Fruit fly (Drosophila melanogaster) whole organism, embryonic: ENCODE measurements around the gene GC.

Source experiments
- CG10267 ChIP-seq: fragments of 200-800 bp; sonication (Bioruptor generic); optimal IDR thresholded peaks from 2 replicates; lab custom pipeline; 2018; ENCODE audit warnings: missing biosample characterization, mild to moderate bottlenecking, missing genetic modification characterization, moderate library complexity
- CG14441 ChIP-seq: fragments of 200-800 bp; sonication (Bioruptor generic); IDR thresholded peaks from 2 replicates; pipeline ENCODE4 v1.3.6; 2022; ENCODE audit warnings: missing biosample characterization, missing genetic modification characterization
- CG15479 ChIP-seq: fragments of 200-800 bp; sonication (Bioruptor generic); optimal IDR thresholded peaks from 3 replicates; lab custom pipeline; 2019; ENCODE audit warnings: missing biosample characterization, mild to moderate bottlenecking, missing genetic modification characterization, moderate library complexity
- CG17328 ChIP-seq: fragments of 200-800 bp; sonication (Bioruptor generic); IDR thresholded peaks from 2 replicates; pipeline ENCODE4 v1.3.6; 2022; ENCODE audit warnings: missing biosample characterization, missing genetic modification characterization
- CG18599 ChIP-seq: fragments of 200-800 bp; sonication (Bioruptor generic); optimal IDR thresholded peaks from 3 replicates; lab custom pipeline; 2017; ENCODE audit warnings: missing biosample characterization, missing genetic modification characterization, mild to moderate bottlenecking, moderate library complexity, missing genetic modification reagents
- CG2116 ChIP-seq: fragments of 200-800 bp; sonication (Bioruptor generic); optimal IDR thresholded peaks from 3 replicates; lab custom pipeline; 2018; ENCODE audit warnings: missing biosample characterization, mild to moderate bottlenecking, missing genetic modification characterization
- CG2712 ChIP-seq: fragments of 200-800 bp; optimal IDR thresholded peaks from 3 replicates; lab custom pipeline; 2019; ENCODE audit warnings: missing biosample characterization, mild to moderate bottlenecking, missing genetic modification characterization, moderate library complexity
- CG32767 ChIP-seq: fragments of 200-800 bp; sonication (Bioruptor generic); IDR thresholded peaks from 2 replicates; pipeline ENCODE4 v1.3.6; 2022; ENCODE audit warnings: missing biosample characterization, missing genetic modification characterization
- CG3838 ChIP-seq: fragments of 200-800 bp; sonication (Bioruptor generic); optimal IDR thresholded peaks from 3 replicates; lab custom pipeline; 2016; ENCODE audit warnings: missing biosample characterization, missing genetic modification characterization
- CG4730 ChIP-seq: fragments of 200-800 bp; sonication (Bioruptor generic); IDR thresholded peaks from 2 replicates; pipeline ENCODE4 v1.3.6; 2022; ENCODE audit warnings: missing biosample characterization, missing genetic modification characterization
- CG4820 ChIP-seq: fragments of 200-800 bp; sonication (Bioruptor generic); optimal IDR thresholded peaks from 3 replicates; lab custom pipeline; 2016; ENCODE audit warnings: missing biosample characterization, missing genetic modification characterization
- CG6689 ChIP-seq: fragments of 200-800 bp; sonication (Bioruptor generic); IDR thresholded peaks from 2 replicates; pipeline ENCODE4 v1.3.6; 2022; ENCODE audit warnings: missing biosample characterization, missing genetic modification characterization
- CG8281 ChIP-seq: fragments of 200-800 bp; sonication (Bioruptor generic); optimal IDR thresholded peaks from 2 replicates; lab custom pipeline; 2018; ENCODE audit warnings: missing biosample characterization, mild to moderate bottlenecking, missing genetic modification characterization, moderate library complexity
- CG8388 ChIP-seq: fragments of 200-800 bp; sonication (Bioruptor generic); optimal IDR thresholded peaks from 2 replicates; lab custom pipeline; 2019; ENCODE audit warnings: missing biosample characterization, mild to moderate bottlenecking, missing genetic modification characterization, moderate library complexity
- CG9932 ChIP-seq: fragments of 200-800 bp; sonication (Bioruptor generic); IDR thresholded peaks from 2 replicates; pipeline ENCODE4 v1.3.6; 2022; ENCODE audit warnings: missing biosample characterization, missing genetic modification characterization
- Camta ChIP-seq: fragments of 200-800 bp; sonication (Bioruptor generic); optimal IDR thresholded peaks from 2 replicates; lab custom pipeline; 2016; ENCODE audit warnings: missing biosample characterization, missing genetic modification characterization
- CoRest ChIP-seq: fragments of 200-800 bp; sonication (Bioruptor generic); optimal IDR thresholded peaks from 3 replicates; lab custom pipeline; 2018; ENCODE audit warnings: missing biosample characterization, mild to moderate bottlenecking, missing genetic modification characterization, moderate library complexity
- Dbx ChIP-seq: fragments of 200-800 bp; sonication (Bioruptor generic); IDR thresholded peaks from 3 replicates; pipeline ENCODE4 v1.3.6; 2022; ENCODE audit warnings: missing biosample characterization, missing genetic modification characterization
- Dll ChIP-seq: fragments of 200-800 bp; sonication (Bioruptor generic); IDR thresholded peaks from 4 replicates; pipeline ENCODE4 v1.3.6; 2022; ENCODE audit warnings: missing biosample characterization, missing genetic modification characterization; ENCODE audit not compliant: partially characterized antibody
- Eip74EF ChIP-seq, 2 experiments: fragments of 200-800 bp in 1 of 2; fragments of >200 bp in 1 of 2; sonication (Bioruptor generic) in 1 of 2; optimal IDR thresholded peaks; 2 replicates each; lab custom pipeline; 2017 to 2019; ENCODE audit warnings: missing biosample characterization in 2 of 2, missing genetic modification characterization in 2 of 2, mild to moderate bottlenecking in 1 of 2, moderate library complexity in 1 of 2
- Ets97D ChIP-seq: fragments of 200-800 bp; sonication (Bioruptor generic); optimal IDR thresholded peaks from 3 replicates; lab custom pipeline; 2016; ENCODE audit warnings: missing biosample characterization, missing genetic modification characterization
- Gug ChIP-seq: fragments of 200-800 bp; sonication (Bioruptor generic); IDR thresholded peaks from 4 replicates; pipeline ENCODE4 v1.3.6; 2022; ENCODE audit warnings: missing biosample characterization, missing genetic modification characterization
- HLHmδ ChIP-seq: fragments of 200-800 bp; sonication (Bioruptor generic); optimal IDR thresholded peaks from 2 replicates; lab custom pipeline; 2018; ENCODE audit warnings: missing biosample characterization, mild to moderate bottlenecking, missing genetic modification characterization, moderate library complexity
- Hey ChIP-seq: fragments of 200-800 bp; sonication (Bioruptor generic); optimal IDR thresholded peaks from 3 replicates; lab custom pipeline; 2018; ENCODE audit warnings: missing biosample characterization, mild to moderate bottlenecking, missing genetic modification characterization
- MBD-R2 ChIP-seq: fragments of 200-800 bp; sonication (Bioruptor generic); IDR thresholded peaks from 2 replicates; pipeline ENCODE4 v1.3.6; 2022; ENCODE audit warnings: missing biosample characterization, missing genetic modification characterization
- Max ChIP-seq: fragments of 200-800 bp; sonication (Bioruptor generic); optimal IDR thresholded peaks from 2 replicates; lab custom pipeline; 2016; ENCODE audit warnings: missing biosample characterization, mild to moderate bottlenecking, missing genetic modification characterization
- Med ChIP-seq: fragments of 200-800 bp; sonication (Bioruptor generic); peaks from one replicate; lab custom pipeline; 2016; ENCODE audit warnings: missing biosample characterization, missing genetic modification characterization, mild to moderate bottlenecking, inconsistent platforms, moderate library complexity
- Myb ChIP-seq: fragments of 200-800 bp; sonication (Bioruptor generic); optimal IDR thresholded peaks from 2 replicates; lab custom pipeline; 2016; ENCODE audit warnings: missing biosample characterization, missing genetic modification characterization
- Nf-YA ChIP-seq: fragments of 200-800 bp; sonication (Bioruptor generic); IDR thresholded peaks from 2 replicates; pipeline ENCODE4 v1.3.6; 2022; ENCODE audit warnings: missing biosample characterization, missing genetic modification characterization
- Pdp1 ChIP-seq, 2 experiments: fragments of 200-800 bp; sonication (Bioruptor generic); optimal IDR thresholded peaks; 3 replicates each; lab custom pipeline; 2016; ENCODE audit warnings: missing biosample characterization in 2 of 2, missing genetic modification characterization in 2 of 2, mild to moderate bottlenecking in 1 of 2, moderate library complexity in 1 of 2
- TFAM ChIP-seq: fragments of 200-800 bp; sonication (Bioruptor generic); optimal IDR thresholded peaks from 2 replicates; lab custom pipeline; 2017; ENCODE audit warnings: missing biosample characterization, missing genetic modification characterization, inconsistent platforms
- Vsx1 ChIP-seq: fragments of 200-800 bp; sonication (Bioruptor generic); optimal IDR thresholded peaks from 2 replicates; lab custom pipeline; 2017; ENCODE audit warnings: missing biosample characterization, mild to moderate bottlenecking, missing genetic modification characterization, missing genetic modification reagents
- abd-A ChIP-seq: fragments of 200-800 bp; sonication (Bioruptor generic); optimal IDR thresholded peaks from 3 replicates; lab custom pipeline; 2019; ENCODE audit warnings: missing biosample characterization, mild to moderate bottlenecking, missing genetic modification characterization, moderate library complexity
- ap ChIP-seq: fragments of 200-800 bp; sonication (Bioruptor generic); IDR thresholded peaks from 2 replicates; pipeline ENCODE4 v1.3.6; 2022; ENCODE audit warnings: missing biosample characterization, missing genetic modification characterization
- chn ChIP-seq: fragments of 200-800 bp; sonication (Bioruptor generic); optimal IDR thresholded peaks from 2 replicates; lab custom pipeline; 2016; ENCODE audit warnings: missing biosample characterization, missing genetic modification characterization
- dimm ChIP-seq: fragments of 200-800 bp; sonication (Bioruptor generic); IDR thresholded peaks from 2 replicates; pipeline ENCODE4 v1.3.6; 2022; ENCODE audit warnings: missing biosample characterization, missing genetic modification characterization
- dmrt99B ChIP-seq: fragments of 200-800 bp; sonication (Bioruptor generic); optimal IDR thresholded peaks from 2 replicates; lab custom pipeline; 2018; ENCODE audit warnings: missing biosample characterization, mild to moderate bottlenecking, missing genetic modification characterization, moderate library complexity
- ems ChIP-seq: fragments of 200-800 bp; sonication (Bioruptor generic); optimal IDR thresholded peaks from 3 replicates; lab custom pipeline; 2016; ENCODE audit warnings: missing biosample characterization, missing genetic modification characterization
- eyg ChIP-seq: fragments of 200-800 bp; sonication (Bioruptor generic); optimal IDR thresholded peaks from 3 replicates; lab custom pipeline; 2016; ENCODE audit warnings: missing biosample characterization, missing genetic modification characterization
- gcm2 ChIP-seq: fragments of 200-800 bp; sonication (Bioruptor generic); optimal IDR thresholded peaks from 2 replicates; lab custom pipeline; 2016; ENCODE audit warnings: missing biosample characterization, missing genetic modification characterization
- hbn ChIP-seq: fragments of 200-800 bp; sonication (Bioruptor generic); IDR thresholded peaks from 2 replicates; pipeline ENCODE4 v1.3.6; 2022; ENCODE audit warnings: missing biosample characterization, missing genetic modification characterization; ENCODE audit not compliant: partially characterized antibody
- jumu ChIP-seq: fragments of 200-800 bp; sonication (Bioruptor generic); optimal IDR thresholded peaks from 3 replicates; lab custom pipeline; 2016; ENCODE audit warnings: missing biosample characterization, missing genetic modification characterization
- ken ChIP-seq: fragments of 200-800 bp; sonication (Bioruptor generic); IDR thresholded peaks from 3 replicates; pipeline ENCODE4 v1.3.6; 2022; ENCODE audit warnings: missing biosample characterization, missing genetic modification characterization
- lbe ChIP-seq: fragments of 200-800 bp; sonication (Bioruptor generic); optimal IDR thresholded peaks from 2 replicates; lab custom pipeline; 2016; ENCODE audit warnings: missing biosample characterization, mild to moderate bottlenecking, missing genetic modification characterization
- nerfin-1 ChIP-seq: fragments of 200-800 bp; sonication (Bioruptor generic); optimal IDR thresholded peaks from 3 replicates; lab custom pipeline; 2019; ENCODE audit warnings: missing biosample characterization, mild to moderate bottlenecking, missing genetic modification characterization, moderate library complexity
- pnt ChIP-seq: fragments of 200-800 bp; sonication (Bioruptor generic); optimal IDR thresholded peaks from 3 replicates; lab custom pipeline; 2016; ENCODE audit warnings: missing biosample characterization, missing genetic modification characterization
- vnd ChIP-seq: fragments of 200-800 bp; sonication (Bioruptor generic); IDR thresholded peaks from 3 replicates; pipeline ENCODE4 v1.3.6; 2022; ENCODE audit warnings: missing biosample characterization, missing genetic modification characterization; ENCODE audit not compliant: partially characterized antibody
- wek ChIP-seq: fragments of 200-800 bp; sonication (Bioruptor generic); optimal IDR thresholded peaks from 3 replicates; lab custom pipeline; 2018; ENCODE audit warnings: missing biosample characterization, mild to moderate bottlenecking, missing genetic modification characterization, moderate library complexity
- z ChIP-seq: fragments of 200-800 bp; sonication (Bioruptor generic); IDR thresholded peaks from 3 replicates; pipeline ENCODE4 v1.3.6; 2022; ENCODE audit warnings: missing biosample characterization, missing genetic modification characterization
- zfh1 ChIP-seq: fragments of 200-800 bp; sonication (Bioruptor generic); IDR thresholded peaks from 3 replicates; pipeline ENCODE4 v1.3.6; 2022; ENCODE audit warnings: missing biosample characterization, missing genetic modification characterization

Gene GC

DNA sequence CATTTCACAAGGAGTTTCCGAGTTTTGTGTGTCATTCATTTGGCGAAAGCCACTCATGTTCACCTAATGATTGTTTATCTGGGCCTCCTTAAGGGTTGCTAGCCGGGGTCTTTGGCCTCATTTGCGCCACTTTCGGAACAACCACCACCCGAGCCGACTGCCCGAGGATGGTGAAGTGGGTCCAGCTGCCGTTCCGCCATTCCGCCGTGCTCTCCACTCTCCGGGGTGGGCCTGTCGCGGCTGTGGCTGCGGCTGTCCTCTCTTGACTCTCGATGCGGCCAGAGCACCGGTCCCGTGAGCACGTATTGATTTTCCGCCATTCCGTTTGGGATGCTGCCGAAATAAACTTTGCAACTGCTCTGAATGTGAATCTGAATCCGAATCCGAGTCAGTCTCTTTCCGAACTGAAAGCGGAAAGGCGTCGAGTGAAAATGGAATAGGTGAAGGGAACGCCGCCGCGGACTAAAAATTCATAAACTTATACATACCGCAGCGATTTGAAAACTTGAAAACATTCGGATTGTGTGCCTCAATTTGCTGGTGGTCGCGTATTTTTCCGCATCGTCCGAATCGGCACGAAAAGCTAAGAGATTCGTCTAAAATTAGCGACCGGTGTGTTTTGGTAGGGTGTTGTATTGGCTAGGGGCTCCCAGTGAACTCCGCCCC is 19.7 kb upstream of the GC start, which contains the start of gene CG13920 (continued):
- TF ChIP-seq nerfin-1 (tag; lab: Kevin White, UChicago) (peak; percentile 31), Gug (GFP tag; lab: Robert Waterston, UW) (no peak), MBD-R2 (peak; percentile 42), HLHmδ (no peak), wek (no peak), pnt (GFP tag; lab: Kevin White, UChicago) (no peak), CG14441 (GFP tag; lab: Robert Waterston, UW) (no peak), CG6689 (no peak), z (GFP tag; lab: Robert Waterston, UW) (0 out of 3 replicates have a peak, but pooled peaks have one; percentile 46), Eip74EF (GFP tag; optimal IDR thresholded peaks at IDR 0.05; lab: Kevin White, UChicago) (no peak), CG18599 (peak; percentile 20), Vsx1 (no peak), CoRest (tag; lab: Kevin White, UChicago) (no peak), CG4820 (no peak), CG32767 (GFP tag; lab: Robert Waterston, UW) (0 out of 2 replicates have a peak, but pooled peaks have one; percentile 29), ken (GFP tag; lab: Robert Waterston, UW) (no peak), Camta (GFP tag; lab: Kevin White, UChicago) (no peak), dimm (no peak), lbe (GFP tag; lab: Kevin White, UChicago) (no peak), CG2116 (GFP tag; lab: Kevin White, UChicago) (no peak), chn (GFP tag; lab: Kevin White, UChicago) (no peak), ap (GFP tag; lab: Robert Waterston, UW) (no peak), vnd (no peak), dmrt99B (tag; lab: Kevin White, UChicago) (no peak), CG4730 (GFP tag; lab: Robert Waterston, UW) (no peak), CG3838 (GFP tag; lab: Kevin White, UChicago) (no peak), Hey (no peak)

DNA sequence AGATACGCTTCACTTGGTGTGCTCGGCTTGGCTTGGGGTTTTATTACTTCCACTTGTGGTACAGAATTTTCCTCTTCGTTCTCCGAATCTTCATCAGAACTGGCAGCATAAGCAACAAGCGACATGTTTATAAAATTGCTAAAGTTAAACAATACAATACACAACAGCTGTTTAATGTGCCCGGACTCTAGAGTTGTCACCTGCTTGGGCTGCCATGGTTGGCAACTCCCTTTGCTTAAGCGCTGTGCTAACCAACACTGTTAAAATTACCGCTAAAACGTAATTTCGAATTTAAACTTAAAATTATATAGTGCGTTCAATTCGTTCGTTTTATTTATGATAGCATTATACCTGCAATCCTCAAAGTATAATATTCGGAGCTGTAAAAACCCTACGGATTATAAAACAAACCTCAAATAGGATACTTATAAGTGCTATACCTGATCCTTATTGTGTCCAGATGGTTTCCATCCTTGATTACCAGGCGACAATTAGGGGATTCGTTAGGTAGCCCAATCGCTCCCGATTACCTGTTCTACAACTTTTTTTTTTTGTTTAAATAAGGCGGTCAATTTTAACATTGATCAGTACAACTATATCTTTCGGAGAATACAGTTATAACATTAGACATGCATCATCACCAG is 18.3 kb upstream of the GC start, which contains the start of the genes CG17249 and Bro:
Gene CG17249, minus strand, starts transcription at position 189 of the 644 bp plus-strand sequence.
Gene Bro, plus strand, starts transcription at position 594 of the 644 bp plus-strand sequence.
- TF ChIP-seq Nf-YA (GFP tag; lab: Robert Waterston, UW) (no peak), CG8281 (no peak), TFAM (GFP tag; lab: Kevin White, UChicago) (no peak), Ets97D (GFP tag; lab: Kevin White, UChicago) (peak; percentile 78), hbn (GFP tag; lab: Robert Waterston, UW) (no peak), jumu (GFP tag; lab: Kevin White, UChicago) (peak; percentile 39), Max (GFP tag; lab: Kevin White, UChicago) (peak; percentile 13), CG9932 (peak; percentile 68), Pdp1 (GFP tag; optimal IDR thresholded peaks at IDR 0.05; lab: Kevin White, UChicago) (peak in 1 of 2 experiments; percentile 62), CG10267 (tag; lab: Kevin White, UChicago) (peak; percentile 98), ems (peak; percentile 17), CG2712 (tag; lab: Kevin White, UChicago) (peak; percentile 24), gcm2 (GFP tag; lab: Kevin White, UChicago) (peak; percentile 12), eyg (GFP tag; lab: Kevin White, UChicago) (no peak), Med (peak; percentile 94), Dbx (GFP tag; lab: Robert Waterston, UW) (0 out of 3 replicates have a peak, but pooled peaks have one; percentile 39), Dll (GFP tag; lab: Robert Waterston, UW) (0 out of 4 replicates have a peak, but pooled peaks have one; percentile 19), CG15479 (GFP tag; lab: Kevin White, UChicago) (no peak), abd-A (tag; lab: Kevin White, UChicago) (no peak), CG8388 (GFP tag; lab: Kevin White, UChicago) (peak; percentile 92), CG17328 (GFP tag; lab: Robert Waterston, UW) (no peak), Myb (GFP tag; lab: Kevin White, UChicago) (peak; percentile 96), zfh1 (GFP tag; lab: Robert Waterston, UW) (peak; percentile 34; the same call in 2 of the 3 replicates)
